Fruit fly (Drosophila melanogaster): ENCODE results near the gene Ptth.

DNA sequence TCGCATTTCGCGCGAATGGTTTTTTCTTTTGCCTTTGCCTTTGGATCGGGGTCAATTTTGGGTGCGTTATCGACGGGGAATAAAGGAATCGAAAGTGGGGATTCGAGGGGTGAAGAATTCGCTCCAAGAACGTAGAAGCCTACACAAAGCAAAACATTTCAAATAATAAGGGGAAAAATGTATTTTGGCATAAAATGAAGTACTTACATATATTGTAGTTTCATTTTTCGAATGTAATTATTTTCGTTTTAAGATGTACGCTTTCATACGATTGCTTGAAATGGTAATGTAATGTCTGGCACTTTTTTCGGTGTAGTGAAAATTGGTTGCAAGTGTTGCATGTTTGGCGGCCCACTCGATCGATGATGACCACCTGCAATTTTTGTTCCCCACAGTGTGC lies 38.3 kb upstream of the Ptth start:
- TF ChIP-seq CTCF (optimal IDR thresholded peaks at IDR 0.05) (no peak), CG8478 (optimal IDR thresholded peaks at IDR 0.05) (no peak)

All from S2 (cell line).